Fruit fly (Drosophila melanogaster): ENCODE results near the gene exex.

dm6 chr3L:7947880-7948286 is at the start of gene exex:
- TF ChIP-seq CG11294 (GFP tag; IDR thresholded peaks at IDR 0.05) = no peak
- TF ChIP-seq Gug (GFP tag; IDR thresholded peaks at IDR 0.05) = no peak
